Fruit fly (Drosophila melanogaster) whole organism, embryonic: ENCODE data around the gene CG15208.
A peak's percentile ranks its signal among the peaks of the same experiment; 100 is the strongest.

ENCODE experiments used
- CG10543 ChIP-seq: fragments of 200-800 bp; sonication (Bioruptor generic); optimal IDR thresholded peaks from 3 replicates; lab custom pipeline; 2017; ENCODE audit warnings: missing biosample characterization, mild to moderate bottlenecking, missing genetic modification characterization, moderate library complexity
- CG10565 ChIP-seq: fragments of 200-800 bp; sonication (Bioruptor generic); optimal IDR thresholded peaks from 3 replicates; lab custom pipeline; 2016; ENCODE audit warnings: missing biosample characterization, mild to moderate bottlenecking, missing genetic modification characterization
- CG10979 ChIP-seq: fragments of 200-800 bp; sonication (Bioruptor generic); optimal IDR thresholded peaks from 2 replicates; lab custom pipeline; 2018; ENCODE audit warnings: missing biosample characterization, mild to moderate bottlenecking, missing genetic modification characterization, moderate library complexity
- CG11560 ChIP-seq: fragments of 200-800 bp; sonication (Bioruptor generic); IDR thresholded peaks from 3 replicates; pipeline ENCODE4 v1.3.6; 2022; ENCODE audit warnings: missing biosample characterization, missing genetic modification characterization
- CG12104 ChIP-seq: fragments of 200-800 bp; sonication (Bioruptor generic); optimal IDR thresholded peaks from 3 replicates; lab custom pipeline; 2016; ENCODE audit warnings: missing biosample characterization, missing genetic modification characterization
- CG15073 ChIP-seq: fragments of 200-800 bp; sonication (Bioruptor generic); optimal IDR thresholded peaks from 2 replicates; lab custom pipeline; 2016; ENCODE audit warnings: missing biosample characterization, missing genetic modification characterization
- CG16779 ChIP-seq: fragments of 200-800 bp; sonication (Bioruptor generic); IDR thresholded peaks from 2 replicates; pipeline ENCODE4 v1.3.6; 2022; ENCODE audit warnings: missing biosample characterization, missing genetic modification characterization
- CG17359 ChIP-seq: fragments of 200-800 bp; sonication (Bioruptor generic); optimal IDR thresholded peaks from 3 replicates; lab custom pipeline; 2018; ENCODE audit warnings: missing biosample characterization, mild to moderate bottlenecking, missing genetic modification characterization, moderate library complexity
- CG17361 ChIP-seq: fragments of 200-800 bp; sonication (Bioruptor generic); IDR thresholded peaks from 3 replicates; pipeline ENCODE4 v1.3.6; 2022; ENCODE audit warnings: missing biosample characterization, missing genetic modification characterization
- CG17568 ChIP-seq: fragments of 200-800 bp; sonication (Bioruptor generic); optimal IDR thresholded peaks from 2 replicates; lab custom pipeline; 2018; ENCODE audit warnings: missing biosample characterization, mild to moderate bottlenecking, missing genetic modification characterization, moderate library complexity
- CG3163 ChIP-seq: fragments of 200-800 bp; sonication (Bioruptor generic); optimal IDR thresholded peaks from 3 replicates; lab custom pipeline; 2016; ENCODE audit warnings: missing biosample characterization, missing genetic modification characterization
- CG3407 ChIP-seq: fragments of 200-800 bp; sonication (Bioruptor generic); optimal IDR thresholded peaks from 2 replicates; lab custom pipeline; 2018; ENCODE audit warnings: missing biosample characterization, mild to moderate bottlenecking, missing genetic modification characterization
- CG4360 ChIP-seq: fragments of 200-800 bp; sonication (Bioruptor generic); IDR thresholded peaks from 2 replicates; pipeline ENCODE4 v1.3.6; 2022; ENCODE audit warnings: missing biosample characterization, missing genetic modification characterization
- CG4854 ChIP-seq: fragments of 200-800 bp; sonication (Bioruptor generic); optimal IDR thresholded peaks from 2 replicates; lab custom pipeline; 2016; ENCODE audit warnings: missing biosample characterization, missing genetic modification characterization, inconsistent platforms
- CG5180 ChIP-seq: fragments of 200-800 bp; sonication (Bioruptor generic); optimal IDR thresholded peaks from 3 replicates; lab custom pipeline; 2017; ENCODE audit warnings: missing biosample characterization, missing genetic modification characterization, mild to moderate bottlenecking, moderate library complexity, missing genetic modification reagents
- CG7372 ChIP-seq: fragments of 200-800 bp; sonication (Bioruptor generic); IDR thresholded peaks from 2 replicates; pipeline ENCODE4 v1.3.6; 2022; ENCODE audit warnings: missing biosample characterization, missing genetic modification characterization
- CG7786 ChIP-seq: fragments of 200-800 bp; sonication (Bioruptor generic); optimal IDR thresholded peaks from 2 replicates; lab custom pipeline; 2016; ENCODE audit warnings: missing biosample characterization, missing genetic modification characterization
- CG8359 ChIP-seq: fragments of 200-800 bp; sonication (Bioruptor generic); optimal IDR thresholded peaks from 2 replicates; lab custom pipeline; 2017; ENCODE audit warnings: missing biosample characterization, mild to moderate bottlenecking, missing genetic modification characterization, borderline replicate concordance
- CG8944 ChIP-seq: fragments of 200-800 bp; sonication (Bioruptor generic); optimal IDR thresholded peaks from 3 replicates; lab custom pipeline; 2016; ENCODE audit warnings: missing biosample characterization, missing genetic modification characterization
- CG9817 ChIP-seq: fragments of 200-800 bp; sonication (Bioruptor generic); optimal IDR thresholded peaks from 2 replicates; lab custom pipeline; 2018; ENCODE audit warnings: missing biosample characterization, mild to moderate bottlenecking, missing genetic modification characterization, moderate library complexity
- Dad ChIP-seq: fragments of 200-800 bp; sonication (Bioruptor generic); optimal IDR thresholded peaks from 3 replicates; lab custom pipeline; 2016; ENCODE audit warnings: missing biosample characterization, missing genetic modification characterization
- Dbx ChIP-seq: fragments of 200-800 bp; sonication (Bioruptor generic); IDR thresholded peaks from 3 replicates; pipeline ENCODE4 v1.3.6; 2022; ENCODE audit warnings: missing biosample characterization, missing genetic modification characterization
- Dip3 ChIP-seq: fragments of 200-800 bp; sonication (Bioruptor generic); optimal IDR thresholded peaks from 3 replicates; lab custom pipeline; 2016; ENCODE audit warnings: missing biosample characterization, missing genetic modification characterization
- Fer3 ChIP-seq: fragments of 200-800 bp; sonication (Bioruptor generic); optimal IDR thresholded peaks from 2 replicates; lab custom pipeline; 2018; ENCODE audit warnings: missing biosample characterization, mild to moderate bottlenecking, missing genetic modification characterization, moderate library complexity
- Hr51 ChIP-seq, 2 experiments: fragments of 200-800 bp; sonication (Bioruptor generic); optimal IDR thresholded peaks; 2 replicates in 1 of 2; 3 replicates in 1 of 2; lab custom pipeline; 2016 to 2018; ENCODE audit warnings: missing biosample characterization in 2 of 2, missing genetic modification characterization in 2 of 2, mild to moderate bottlenecking in 1 of 2, moderate library complexity in 1 of 2
- Neu2 ChIP-seq: fragments of 200-800 bp; sonication (Bioruptor generic); optimal IDR thresholded peaks from 3 replicates; lab custom pipeline; 2016; ENCODE audit warnings: missing biosample characterization, missing genetic modification characterization, borderline replicate concordance
- Sry-δ ChIP-seq: fragments of 200-800 bp; sonication (Bioruptor generic); optimal IDR thresholded peaks from 2 replicates; lab custom pipeline; 2016; ENCODE audit warnings: missing biosample characterization, missing genetic modification characterization
- Trl ChIP-seq, 3 experiments: fragments of >200 bp in 2 of 3; fragments of 200-800 bp in 1 of 3; sonication (Bioruptor generic) in 1 of 3; optimal IDR thresholded peaks; 2 replicates in 1 of 3; 3 replicates in 2 of 3; lab custom pipeline; 2016 to 2017; ENCODE audit warnings: missing biosample characterization in 1 of 3, missing genetic modification characterization in 1 of 3
- Usf ChIP-seq: fragments of 200-800 bp; sonication (Bioruptor generic); optimal IDR thresholded peaks from 2 replicates; lab custom pipeline; 2017; ENCODE audit warnings: missing genotype, missing biosample characterization, missing genetic modification characterization
- ato ChIP-seq: fragments of 200-800 bp; sonication (Bioruptor generic); IDR thresholded peaks from 2 replicates; pipeline ENCODE4 v1.3.6; 2022; ENCODE audit warnings: missing biosample characterization, missing genetic modification characterization; ENCODE audit not compliant: partially characterized antibody
- btn ChIP-seq: fragments of 200-800 bp; sonication (Bioruptor generic); optimal IDR thresholded peaks from 2 replicates; lab custom pipeline; 2016; ENCODE audit warnings: missing biosample characterization, missing genetic modification characterization
- chif ChIP-seq, 2 experiments: fragments of 200-800 bp; sonication (Bioruptor generic); optimal IDR thresholded peaks; 3 replicates each; lab custom pipeline; 2016; ENCODE audit warnings: missing biosample characterization in 2 of 2, missing genetic modification characterization in 2 of 2
- chinmo ChIP-seq: fragments of 200-800 bp; sonication (Bioruptor generic); IDR thresholded peaks from 4 replicates; pipeline ENCODE4 v1.3.6; 2022; ENCODE audit warnings: missing biosample characterization, missing genetic modification characterization; ENCODE audit not compliant: partially characterized antibody
- ci ChIP-seq: fragments of 200-800 bp; sonication (Bioruptor generic); IDR thresholded peaks from 3 replicates; pipeline ENCODE4 v1.3.6; 2022; ENCODE audit warnings: missing biosample characterization, missing genetic modification characterization
- disco-r ChIP-seq: fragments of 200-800 bp; sonication (Bioruptor generic); optimal IDR thresholded peaks from 2 replicates; lab custom pipeline; 2016; ENCODE audit warnings: missing biosample characterization, missing genetic modification characterization
- dmrt11E ChIP-seq: fragments of 200-800 bp; sonication (Bioruptor generic); optimal IDR thresholded peaks from 3 replicates; lab custom pipeline; 2018; ENCODE audit warnings: missing biosample characterization, mild to moderate bottlenecking, missing genetic modification characterization, moderate library complexity
- ftz-f1 ChIP-seq: fragments of 200-800 bp; sonication (Bioruptor generic); optimal IDR thresholded peaks from 2 replicates; lab custom pipeline; 2016; ENCODE audit warnings: missing biosample characterization, missing genetic modification characterization
- gcm ChIP-seq: fragments of 200-800 bp; sonication (Bioruptor generic); optimal IDR thresholded peaks from 2 replicates; lab custom pipeline; 2019; ENCODE audit warnings: missing biosample characterization, mild to moderate bottlenecking, missing genetic modification characterization, moderate library complexity
- hbn ChIP-seq: fragments of 200-800 bp; sonication (Bioruptor generic); IDR thresholded peaks from 2 replicates; pipeline ENCODE4 v1.3.6; 2022; ENCODE audit warnings: missing biosample characterization, missing genetic modification characterization; ENCODE audit not compliant: partially characterized antibody
- lab ChIP-seq: fragments of 200-800 bp; sonication (Bioruptor generic); optimal IDR thresholded peaks from 3 replicates; lab custom pipeline; 2017; ENCODE audit warnings: missing biosample characterization, missing genetic modification characterization, mild to moderate bottlenecking, moderate library complexity, missing genetic modification reagents
- mirr ChIP-seq: fragments of 200-800 bp; sonication (Bioruptor generic); optimal IDR thresholded peaks from 3 replicates; lab custom pipeline; 2018; ENCODE audit warnings: missing biosample characterization, mild to moderate bottlenecking, missing genetic modification characterization
- oc ChIP-seq: fragments of 200-800 bp; sonication (Bioruptor generic); optimal IDR thresholded peaks from 2 replicates; lab custom pipeline; 2018; ENCODE audit warnings: missing biosample characterization, mild to moderate bottlenecking, missing genetic modification characterization, moderate library complexity
- ranshi ChIP-seq: fragments of 200-800 bp; sonication (Bioruptor generic); IDR thresholded peaks from 2 replicates; pipeline ENCODE4 v1.3.6; 2022; ENCODE audit warnings: missing biosample characterization, missing genetic modification characterization
- repo ChIP-seq: fragments of 200-800 bp; sonication (Bioruptor generic); optimal IDR thresholded peaks from 2 replicates; lab custom pipeline; 2016; ENCODE audit warnings: missing biosample characterization, missing genetic modification characterization
- sens ChIP-seq: fragments of 200-800 bp; sonication (Bioruptor generic); peaks from one replicate; lab custom pipeline; 2016; ENCODE audit warnings: missing biosample characterization, missing genetic modification characterization
- seq ChIP-seq: fragments of 200-800 bp; sonication (Bioruptor generic); IDR thresholded peaks from 2 replicates; pipeline ENCODE4 v1.3.6; 2022; ENCODE audit warnings: missing biosample characterization, missing genetic modification characterization
- unc-4 ChIP-seq: fragments of 200-800 bp; sonication (Bioruptor generic); IDR thresholded peaks from 2 replicates; pipeline ENCODE4 v1.3.6; 2022; ENCODE audit warnings: missing biosample characterization, missing genetic modification characterization; ENCODE audit not compliant: partially characterized antibody
- z ChIP-seq: fragments of 200-800 bp; sonication (Bioruptor generic); IDR thresholded peaks from 3 replicates; pipeline ENCODE4 v1.3.6; 2022; ENCODE audit warnings: missing biosample characterization, missing genetic modification characterization
- zf30C ChIP-seq: fragments of 200-800 bp; sonication (Bioruptor generic); optimal IDR thresholded peaks from 3 replicates; lab custom pipeline; 2018; ENCODE audit warnings: missing biosample characterization, mild to moderate bottlenecking, missing genetic modification characterization
- zfh2 ChIP-seq: fragments of 200-800 bp; sonication (Bioruptor generic); optimal IDR thresholded peaks from 2 replicates; lab custom pipeline; 2016; ENCODE audit warnings: missing biosample characterization, missing genetic modification characterization

Gene CG15208

DNA sequence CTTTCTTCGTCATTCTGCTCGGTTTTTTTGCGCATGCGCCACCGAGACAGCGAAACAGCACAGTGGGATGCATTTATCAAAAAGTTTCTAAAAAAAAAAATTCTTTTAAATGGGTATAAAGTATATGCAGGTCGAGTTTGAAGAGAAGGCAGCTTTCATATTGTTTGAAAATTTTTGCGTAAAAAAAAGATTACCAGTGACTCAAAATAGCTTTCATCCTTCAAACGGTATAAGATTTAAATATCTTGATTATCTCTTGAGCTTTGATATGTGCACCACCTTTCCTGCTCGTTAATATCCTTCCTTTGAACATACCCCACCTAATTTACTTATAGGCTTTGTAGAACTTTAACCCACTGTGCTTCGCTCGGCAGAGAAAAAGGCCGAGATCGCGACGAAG is 5.3 kb downstream of the CG15208 start (continued):
- peak; percentile 4 for TF ChIP-seq zfh2
- peak; percentile 30 to 71 for TF ChIP-seq Hr51 (GFP tag; optimal IDR thresholded peaks at IDR 0.05; lab: Kevin White, UChicago)
- peak; percentile 80 for TF ChIP-seq dmrt11E
- TF ChIP-seq mirr = no peak
- no peak for TF ChIP-seq hbn (GFP tag; lab: Robert Waterston, UW)
- no peak for TF ChIP-seq Trl (optimal IDR thresholded peaks at IDR 0.05; lab: Kevin White, UChicago)
- TF ChIP-seq Trl (GFP tag; optimal IDR thresholded peaks at IDR 0.05; lab: Kevin White, UChicago) = peak; percentile 70
- TF ChIP-seq Fer3 (tag; lab: Kevin White, UChicago) = peak; percentile 29
- TF ChIP-seq CG17568 = no peak
- no peak for TF ChIP-seq CG15073
- no peak for TF ChIP-seq zf30C
- no peak for TF ChIP-seq CG10565 (GFP tag; lab: Kevin White, UChicago)
- peak; percentile 28 for TF ChIP-seq btn (GFP tag; lab: Kevin White, UChicago)
- TF ChIP-seq CG17361 (GFP tag; lab: Robert Waterston, UW) = peak; percentile 86
- peak; percentile 83 for TF ChIP-seq CG10979
- TF ChIP-seq Dbx (GFP tag; lab: Robert Waterston, UW) = no peak
- TF ChIP-seq CG5180 (GFP tag; lab: Kevin White, UChicago) = peak; percentile 38
- TF ChIP-seq CG4360 = no peak
- peak; percentile 35 for TF ChIP-seq repo
- TF ChIP-seq Sry-δ (GFP tag; lab: Kevin White, UChicago) = peak; percentile 8
- TF ChIP-seq CG8944 (GFP tag; lab: Kevin White, UChicago) = peak; percentile 24
- peak; percentile 61 for TF ChIP-seq lab (GFP tag; lab: Kevin White, UChicago)
- peak; percentile 35 for TF ChIP-seq oc (tag; lab: Kevin White, UChicago)
- peak; percentile 14 for TF ChIP-seq Dad (GFP tag; lab: Kevin White, UChicago)
- peak; percentile 7 for TF ChIP-seq CG3163 (GFP tag; lab: Kevin White, UChicago)
- peak; percentile 45 for TF ChIP-seq CG8359 (GFP tag; lab: Kevin White, UChicago)
- peak; percentile 45 for TF ChIP-seq CG3407 (GFP tag; lab: Kevin White, UChicago)
- TF ChIP-seq Neu2 (GFP tag; lab: Kevin White, UChicago) = no peak
- TF ChIP-seq gcm = peak; percentile 49
- TF ChIP-seq sens (GFP tag; lab: Kevin White, UChicago) = peak; percentile 97
- TF ChIP-seq ato = no peak
- no peak for TF ChIP-seq CG7372
- TF ChIP-seq CG10543 = no peak
- peak; percentile 48 to 69 for TF ChIP-seq chif (GFP tag; optimal IDR thresholded peaks at IDR 0.05; lab: Kevin White, UChicago)
- no peak for TF ChIP-seq unc-4 (GFP tag; lab: Robert Waterston, UW)
- no peak for TF ChIP-seq z
- no peak for TF ChIP-seq chinmo (GFP tag; lab: Robert Waterston, UW)
- peak; percentile 41 for TF ChIP-seq Dip3 (GFP tag; lab: Kevin White, UChicago)
- TF ChIP-seq CG9817 (tag; lab: Kevin White, UChicago) = peak; percentile 28
- peak; percentile 46 for TF ChIP-seq Usf (GFP tag; lab: Kevin White, UChicago)
- no peak for TF ChIP-seq CG11560 (tag; lab: Robert Waterston, UW)
- TF ChIP-seq CG17359 (tag; lab: Kevin White, UChicago) = peak; percentile 62
- TF ChIP-seq disco-r (GFP tag; lab: Kevin White, UChicago) = no peak
- peak; percentile 64 for TF ChIP-seq seq
- no peak for TF ChIP-seq ftz-f1 (GFP tag; lab: Kevin White, UChicago)
- TF ChIP-seq ranshi (GFP tag; lab: Robert Waterston, UW) = peak; percentile 41; the same call in 1 of the 2 replicates
- TF ChIP-seq CG16779 (GFP tag; lab: Robert Waterston, UW) = no peak
- peak; percentile 27 for TF ChIP-seq CG7786 (GFP tag; lab: Kevin White, UChicago)
- TF ChIP-seq CG12104 (GFP tag; lab: Kevin White, UChicago) = peak; percentile 54
- TF ChIP-seq ci (GFP tag; lab: Robert Waterston, UW) = no peak; the same call in 2 of the 3 replicates
- peak; percentile 15 for TF ChIP-seq CG4854 (GFP tag; lab: Kevin White, UChicago)
